Worm (Caenorhabditis elegans): ENCODE results near the gene gmps-1.

The gmps-1 gene

ce11 chrII:10840067-10840466 lies 28.5 kb downstream of the gmps-1 start (continued):
- TF ChIP-seq mdl-1 (tag; optimal IDR thresholded peaks at IDR 0.05) = peak; percentile 30 to 71
- peak in 1 of 2 experiments; percentile 97 for TF ChIP-seq unc-62 (GFP tag; optimal IDR thresholded peaks at IDR 0.05 in 1 of 2)
- TF ChIP-seq unc-62 (tag; optimal IDR thresholded peaks at IDR 0.05) = no peak
- TF ChIP-seq daf-16 (GFP tag; optimal IDR thresholded peaks at IDR 0.05) = peak; percentile 64 to 83
- TF ChIP-seq daf-16 (tag; optimal IDR thresholded peaks at IDR 0.05) = peak; percentile 68
- TF ChIP-seq lim-7 (GFP tag; IDR thresholded peaks at IDR 0.05) = peak; percentile 89
- peak; percentile 64; the same call in 1 of the 2 replicates for TF ChIP-seq lin-29 (GFP tag; IDR thresholded peaks at IDR 0.05)
- TF ChIP-seq arid-1 (GFP tag; conservative IDR thresholded peaks at IDR 0.05) = peak; percentile 95
- peak; percentile 79 to 83; a peak in 3 of 4 replicates for TF ChIP-seq madf-5 (GFP tag; IDR thresholded peaks at IDR 0.05)
- TF ChIP-seq D1046.2 (GFP tag; IDR thresholded peaks at IDR 0.05) = peak; percentile 92
- TF ChIP-seq daf-12 (tag; optimal IDR thresholded peaks at IDR 0.05) = no peak
- peak; percentile 75 for TF ChIP-seq sdz-12 (GFP tag; optimal IDR thresholded peaks at IDR 0.05)
- TF ChIP-seq hlh-30 (tag; optimal IDR thresholded peaks at IDR 0.05; ENCODE audit: insufficient read depth) = peak; percentile 86
- TF ChIP-seq duxl-1 (tag; optimal IDR thresholded peaks at IDR 0.05; ENCODE audit: poor library complexity) = peak; percentile 91
- peak; percentile 63 for TF ChIP-seq dpl-1 (GFP tag; optimal IDR thresholded peaks at IDR 0.05)
- TF ChIP-seq nhr-77 (tag; optimal IDR thresholded peaks at IDR 0.05) = peak; percentile 34
- TF ChIP-seq mxl-3 (GFP tag; optimal IDR thresholded peaks at IDR 0.05) = peak; percentile 61
- TF ChIP-seq dmd-8 (GFP tag; IDR thresholded peaks at IDR 0.05) = peak; percentile 96
- peak; percentile 98 for TF ChIP-seq aha-1 (tag)
- peak; percentile 59 for TF ChIP-seq nhr-28 (tag; optimal IDR thresholded peaks at IDR 0.05)
- TF ChIP-seq ceh-32 (tag; optimal IDR thresholded peaks at IDR 0.05; ENCODE audit: poor library complexity) = peak; percentile 57
- no peak for TF ChIP-seq lin-39 (tag; optimal IDR thresholded peaks at IDR 0.05)
- TF ChIP-seq pha-4 (GFP tag; IDR thresholded peaks at IDR 0.05) = peak; percentile 95
- TF ChIP-seq pha-4 (tag; optimal IDR thresholded peaks at IDR 0.05) = no peak
- TF ChIP-seq mep-1 (tag; optimal IDR thresholded peaks at IDR 0.05) = peak; percentile 93
- peak; percentile 60 for TF ChIP-seq gei-8 (GFP tag; optimal IDR thresholded peaks at IDR 0.05)
- TF ChIP-seq lsy-2 (tag; optimal IDR thresholded peaks at IDR 0.05) = peak; percentile 35 to 85
- TF ChIP-seq T26A8.4 (GFP tag; IDR thresholded peaks at IDR 0.05) = peak; percentile 86
- TF ChIP-seq egl-27 (tag; optimal IDR thresholded peaks at IDR 0.05) = no peak
- peak; percentile 85 for TF ChIP-seq rbr-2 (tag; optimal IDR thresholded peaks at IDR 0.05)
- peak; percentile 73 for TF ChIP-seq nhr-111 (GFP tag; optimal IDR thresholded peaks at IDR 0.05)
- TF ChIP-seq zfp-3 (GFP tag; conservative IDR thresholded peaks at IDR 0.05) = peak; percentile 78; the same call in 1 of the 2 replicates
- peak; percentile 6 for TF ChIP-seq pqm-1 (tag; optimal IDR thresholded peaks at IDR 0.05)
- TF ChIP-seq zag-1 (tag; optimal IDR thresholded peaks at IDR 0.05) = no peak
- TF ChIP-seq nhr-48 (tag; optimal IDR thresholded peaks at IDR 0.05) = peak; percentile 55
- TF ChIP-seq aly-2 (tag; optimal IDR thresholded peaks at IDR 0.05) = peak; percentile 23
- peak; percentile 91 for TF ChIP-seq mes-2 (tag; optimal IDR thresholded peaks at IDR 0.05; ENCODE audit: poor library complexity, severe bottlenecking)
- TF ChIP-seq nhr-42 (GFP tag; IDR thresholded peaks at IDR 0.05) = peak; percentile 76; the same call in 1 of the 2 replicates
- no peak for TF ChIP-seq snpc-4 (tag; optimal IDR thresholded peaks at IDR 0.05)
- TF ChIP-seq dmd-6 (GFP tag; IDR thresholded peaks at IDR 0.05) = peak; percentile 72
- TF ChIP-seq fkh-10 (GFP tag; optimal IDR thresholded peaks at IDR 0.05) = peak; percentile 41
- TF ChIP-seq ztf-7 (tag; optimal IDR thresholded peaks at IDR 0.05) = peak; percentile 69
- TF ChIP-seq lin-15B (tag; optimal IDR thresholded peaks at IDR 0.05) = no peak
- peak; percentile 94 for TF ChIP-seq hmg-1.1 (GFP tag; IDR thresholded peaks at IDR 0.05)
- peak; percentile 94 for TF ChIP-seq egl-43 (GFP tag; IDR thresholded peaks at IDR 0.05)
- TF ChIP-seq mdt-29 (GFP tag; IDR thresholded peaks at IDR 0.05) = peak; percentile 65
- no peak for TF ChIP-seq daf-8 (GFP tag; IDR thresholded peaks at IDR 0.05)
- no peak for TF ChIP-seq ceh-82 (tag; optimal IDR thresholded peaks at IDR 0.05)
- peak; percentile 37; the same call in 1 of the 2 replicates for TF ChIP-seq nhr-41 (GFP tag; IDR thresholded peaks at IDR 0.05)
- TF ChIP-seq lir-3 (tag; optimal IDR thresholded peaks at IDR 0.05) = peak; percentile 59
- peak; percentile 45; the same call in 1 of the 2 replicates for TF ChIP-seq set-16 (GFP tag; IDR thresholded peaks at IDR 0.05)
- TF ChIP-seq zip-2 (tag; optimal IDR thresholded peaks at IDR 0.05) = peak; percentile 42
